Fruit fly (Drosophila melanogaster) whole organism, wandering third instar larva: ENCODE measurements around the gene Tlk.

Source experiments
- ey ChIP-seq: fragments of 200-800 bp; sonication (Bioruptor generic); optimal IDR thresholded peaks from 2 replicates; lab custom pipeline; 2016; ENCODE audit warnings: missing biosample characterization, missing genetic modification characterization
- h ChIP-seq: fragments of 200-800 bp; sonication (Bioruptor generic); optimal IDR thresholded peaks from 3 replicates; lab custom pipeline; 2016; ENCODE audit warnings: missing biosample characterization, mild to moderate bottlenecking, missing genetic modification characterization

DNA sequence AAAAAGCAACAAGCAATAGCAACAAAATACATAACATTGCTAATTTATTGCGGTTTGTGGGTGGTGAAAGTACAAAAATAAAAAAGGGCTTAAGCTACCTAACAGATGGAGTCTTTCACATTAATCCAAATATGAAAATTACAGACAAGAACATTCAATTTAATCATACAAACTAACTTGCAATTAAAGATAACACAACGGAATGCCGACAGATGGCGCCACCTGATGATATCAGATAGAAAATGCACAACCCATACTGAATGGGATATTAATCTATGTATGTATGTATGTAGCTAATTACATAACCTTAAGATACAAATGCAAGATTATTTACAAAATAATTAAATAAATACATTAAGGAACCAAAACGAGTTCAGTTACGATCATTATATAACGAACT, 45.0 kb upstream of the Tlk start:
- no peak for TF ChIP-seq h (GFP tag; lab: Kevin White, UChicago)
- no peak for TF ChIP-seq ey (GFP tag; lab: Kevin White, UChicago)
